Fruit fly (Drosophila melanogaster) whole organism, pupa: ENCODE measurements around the gene CG46394.

Source experiments
- CG10348 ChIP-seq: fragments of 200-800 bp; sonication (Bioruptor generic); IDR thresholded peaks from 2 replicates; pipeline ENCODE4 v1.3.6; 2022; ENCODE audit warnings: missing biosample characterization, missing genetic modification characterization
- CG12605 ChIP-seq: fragments of 200-800 bp; sonication (Bioruptor generic); IDR thresholded peaks from 2 replicates; pipeline ENCODE4 v1.3.6; 2022; ENCODE audit warnings: missing biosample characterization, missing genetic modification characterization
- CG13204 ChIP-seq: fragments of 200-800 bp; sonication (Bioruptor generic); optimal IDR thresholded peaks from 2 replicates; lab custom pipeline; 2018; ENCODE audit warnings: missing biosample characterization, mild to moderate bottlenecking, missing genetic modification characterization, moderate library complexity
- CG14655 ChIP-seq: fragments of 200-800 bp; sonication (Bioruptor generic); optimal IDR thresholded peaks from 3 replicates; lab custom pipeline; 2017; ENCODE audit warnings: mild to moderate bottlenecking, missing biosample characterization, missing genetic modification reagents, missing genetic modification characterization
- CG15710 ChIP-seq: fragments of 200-800 bp; sonication (Bioruptor generic); optimal IDR thresholded peaks from 2 replicates; lab custom pipeline; 2018; ENCODE audit warnings: missing biosample characterization, mild to moderate bottlenecking, missing genetic modification characterization, moderate library complexity
- CG17806 ChIP-seq: fragments of 200-800 bp; sonication (Bioruptor generic); optimal IDR thresholded peaks from 2 replicates; lab custom pipeline; 2018; ENCODE audit warnings: missing biosample characterization, mild to moderate bottlenecking, missing genetic modification characterization, moderate library complexity
- CG32121 ChIP-seq: fragments of 200-800 bp; sonication (Bioruptor generic); IDR thresholded peaks from 2 replicates; pipeline ENCODE4 v1.3.6; 2022; ENCODE audit warnings: missing biosample characterization, missing genetic modification characterization
- CG34367 ChIP-seq: fragments of 200-800 bp; sonication (Bioruptor generic); optimal IDR thresholded peaks from 2 replicates; lab custom pipeline; 2018; ENCODE audit warnings: missing biosample characterization, mild to moderate bottlenecking, missing genetic modification characterization
- CG4496 ChIP-seq: fragments of 200-800 bp; sonication (Bioruptor generic); IDR thresholded peaks from 3 replicates; pipeline ENCODE4 v1.3.6; 2022; ENCODE audit warnings: missing biosample characterization, missing genetic modification characterization
- CG8159 ChIP-seq: fragments of 200-800 bp; sonication (Bioruptor generic); optimal IDR thresholded peaks from 3 replicates; lab custom pipeline; 2018; ENCODE audit warnings: missing biosample characterization, mild to moderate bottlenecking, missing genetic modification characterization, moderate library complexity
- CG8301 ChIP-seq: fragments of 200-800 bp; sonication (Bioruptor generic); optimal IDR thresholded peaks from 2 replicates; lab custom pipeline; 2018; ENCODE audit warnings: missing biosample characterization, mild to moderate bottlenecking, missing genetic modification characterization
- CG9948 ChIP-seq: fragments of 200-800 bp; sonication (Bioruptor generic); optimal IDR thresholded peaks from 2 replicates; lab custom pipeline; 2018; ENCODE audit warnings: missing biosample characterization, mild to moderate bottlenecking, missing genetic modification characterization, moderate library complexity
- D1 ChIP-seq: fragments of 200-800 bp; sonication (Bioruptor generic); optimal IDR thresholded peaks from 2 replicates; lab custom pipeline; 2018; ENCODE audit warnings: missing biosample characterization, mild to moderate bottlenecking, missing genetic modification characterization, moderate library complexity
- EcR ChIP-seq: fragments of 200-800 bp; sonication (Bioruptor generic); optimal IDR thresholded peaks from 3 replicates; lab custom pipeline; 2019; ENCODE audit warnings: missing biosample characterization, missing genetic modification characterization, mild to moderate bottlenecking, moderate library complexity, missing genetic modification reagents
- Ets98B ChIP-seq: fragments of 200-800 bp; sonication (Bioruptor generic); IDR thresholded peaks from 2 replicates; pipeline ENCODE4 v1.3.6; 2022; ENCODE audit warnings: missing biosample characterization, missing genetic modification characterization
- Pif1A ChIP-seq: fragments of 200-800 bp; sonication (Bioruptor generic); optimal IDR thresholded peaks from 3 replicates; lab custom pipeline; 2016; ENCODE audit warnings: missing biosample characterization, missing genetic modification characterization
- Pif1B ChIP-seq: fragments of 200-800 bp; sonication (Bioruptor generic); optimal IDR thresholded peaks from 3 replicates; lab custom pipeline; 2016; ENCODE audit warnings: missing biosample characterization, missing genetic modification characterization
- Snoo ChIP-seq: fragments of 200-800 bp; sonication (Bioruptor generic); optimal IDR thresholded peaks from 3 replicates; lab custom pipeline; 2017; ENCODE audit warnings: missing biosample characterization, mild to moderate bottlenecking, missing genetic modification characterization, inconsistent platforms
- fd96Ca ChIP-seq: fragments of 200-800 bp; sonication (Bioruptor generic); IDR thresholded peaks from 3 replicates; pipeline ENCODE4 v1.3.6; 2022; ENCODE audit warnings: missing biosample characterization, missing genetic modification characterization
- gl ChIP-seq: fragments of 200-800 bp; sonication (Bioruptor generic); optimal IDR thresholded peaks from 2 replicates; lab custom pipeline; 2018; ENCODE audit warnings: missing biosample characterization, mild to moderate bottlenecking, missing genetic modification characterization
- rn ChIP-seq: fragments of 200-800 bp; sonication (Bioruptor generic); IDR thresholded peaks from 2 replicates; pipeline ENCODE4 v1.3.6; 2022; ENCODE audit warnings: missing biosample characterization, missing genetic modification characterization

Gene CG46394

dm6 chr3L:11599965-11600420, at the start of gene CG46394, which contains the start of gene CG14137:
CG46394 (plus strand) TSS chr3L:11600370.
CG14137 (minus strand) TSS chr3L:11600065.
- TF ChIP-seq Snoo, result no peak
- TF ChIP-seq CG13204 (GFP tag; lab: Kevin White, UChicago), result no peak
- TF ChIP-seq gl (tag; lab: Kevin White, UChicago), result no peak
- TF ChIP-seq CG9948, result no peak
- TF ChIP-seq CG15710 (tag; lab: Kevin White, UChicago), result no peak
- no peak for TF ChIP-seq EcR
- TF ChIP-seq CG17806 (tag; lab: Kevin White, UChicago), result no peak
- no peak for TF ChIP-seq Pif1B (GFP tag; lab: Kevin White, UChicago)
- TF ChIP-seq CG8159 (tag; lab: Kevin White, UChicago), result no peak
- TF ChIP-seq Ets98B (GFP tag; lab: Robert Waterston, UW), result no peak
- TF ChIP-seq CG34367 (tag; lab: Kevin White, UChicago), result no peak
- no peak for TF ChIP-seq CG8301
- TF ChIP-seq CG32121 (GFP tag; lab: Robert Waterston, UW), result no peak
- TF ChIP-seq Pif1A (GFP tag; lab: Kevin White, UChicago), result no peak
- TF ChIP-seq CG4496 (GFP tag; lab: Robert Waterston, UW), result no peak
- no peak for TF ChIP-seq CG12605 (GFP tag; lab: Robert Waterston, UW)
- no peak for TF ChIP-seq fd96Ca (GFP tag; lab: Robert Waterston, UW)

dm6 chr3L:11551949-11552348, 48.2 kb upstream of the CG46394 start:
- TF ChIP-seq CG4496 (GFP tag; lab: Robert Waterston, UW) (peak; percentile 65; the same call in 1 of the 3 replicates), Pif1A (GFP tag; lab: Kevin White, UChicago) (peak; percentile 55), CG14655 (peak; percentile 76), CG10348 (GFP tag; lab: Robert Waterston, UW) (no peak), CG32121 (GFP tag; lab: Robert Waterston, UW) (peak; percentile 60), gl (tag; lab: Kevin White, UChicago) (no peak), rn (peak; percentile 52; the same call in 1 of the 2 replicates), CG17806 (tag; lab: Kevin White, UChicago) (peak; percentile 55), Ets98B (GFP tag; lab: Robert Waterston, UW) (peak; percentile 52), CG15710 (tag; lab: Kevin White, UChicago) (peak; percentile 66), D1 (no peak), CG8301 (peak; percentile 58), EcR (no peak), CG13204 (GFP tag; lab: Kevin White, UChicago) (no peak), fd96Ca (GFP tag; lab: Robert Waterston, UW) (peak; percentile 11; the same call in 1 of the 3 replicates), Snoo (peak; percentile 24), CG9948 (peak; percentile 54), CG8159 (tag; lab: Kevin White, UChicago) (peak; percentile 75), CG34367 (tag; lab: Kevin White, UChicago) (peak; percentile 19), CG12605 (GFP tag; lab: Robert Waterston, UW) (no peak; the same call in 1 of the 2 replicates), Pif1B (GFP tag; lab: Kevin White, UChicago) (peak; percentile 29)
- TF ChIP-seq, all 21 proteins: peak for 15

- peak; percentile 79 for TF ChIP-seq CG32121 (GFP tag; lab: Robert Waterston, UW)
- TF ChIP-seq CG17806 (tag; lab: Kevin White, UChicago), result peak; percentile 45
- TF ChIP-seq CG15710 (tag; lab: Kevin White, UChicago), result peak; percentile 61
- TF ChIP-seq gl (tag; lab: Kevin White, UChicago), result peak; percentile 86
- peak; percentile 21 for TF ChIP-seq Pif1A (GFP tag; lab: Kevin White, UChicago)
- peak; percentile 32 for TF ChIP-seq CG8159 (tag; lab: Kevin White, UChicago)
- peak; percentile 69; the same call in 2 of the 3 replicates for TF ChIP-seq CG4496 (GFP tag; lab: Robert Waterston, UW)
- TF ChIP-seq D1, result no peak
- TF ChIP-seq CG34367 (tag; lab: Kevin White, UChicago), result peak; percentile 65
- TF ChIP-seq fd96Ca (GFP tag; lab: Robert Waterston, UW), result peak; percentile 79
- TF ChIP-seq CG9948, result peak; percentile 22
- TF ChIP-seq Ets98B (GFP tag; lab: Robert Waterston, UW), result peak; percentile 83
- peak; percentile 42 for TF ChIP-seq Snoo
- peak; percentile 57 for TF ChIP-seq Pif1B (GFP tag; lab: Kevin White, UChicago)
- peak; percentile 44 for TF ChIP-seq CG8301
- no peak for TF ChIP-seq CG10348 (GFP tag; lab: Robert Waterston, UW)
- no peak for TF ChIP-seq rn
- TF ChIP-seq EcR, result peak; percentile 81
- TF ChIP-seq CG12605 (GFP tag; lab: Robert Waterston, UW), result peak; percentile 95
- TF ChIP-seq CG13204 (GFP tag; lab: Kevin White, UChicago), result peak; percentile 94
- TF ChIP-seq CG14655, result peak; percentile 65
These were observed 47.0 kb upstream of the CG46394 start for dm6 chr3L:11552996-11553671.

DNA sequence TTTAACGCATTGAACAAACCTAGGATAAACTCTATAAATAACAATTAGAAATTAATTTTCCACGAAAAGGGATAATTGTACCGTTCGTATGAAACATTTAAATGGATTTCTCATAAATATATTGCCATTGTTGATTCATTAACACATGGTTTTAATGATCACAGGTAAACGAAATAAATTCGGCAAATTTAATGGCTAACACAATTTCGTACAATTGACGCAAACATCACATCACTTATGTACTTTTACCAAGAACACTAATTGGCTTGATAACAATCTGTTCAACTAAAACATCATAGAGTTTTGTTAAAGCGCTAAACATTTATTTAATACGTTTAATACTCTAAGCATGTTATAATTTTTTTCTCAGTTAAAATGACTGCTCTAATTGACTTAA, 46.5 kb upstream of the CG46394 start:
- TF ChIP-seq EcR, result no peak
- no peak for TF ChIP-seq Snoo
- TF ChIP-seq CG9948, result no peak
- TF ChIP-seq fd96Ca (GFP tag; lab: Robert Waterston, UW), result no peak
- TF ChIP-seq rn, result no peak
- TF ChIP-seq CG13204 (GFP tag; lab: Kevin White, UChicago), result no peak
- TF ChIP-seq CG4496 (GFP tag; lab: Robert Waterston, UW), result no peak
- TF ChIP-seq CG15710 (tag; lab: Kevin White, UChicago), result no peak
- TF ChIP-seq CG12605 (GFP tag; lab: Robert Waterston, UW), result no peak
- TF ChIP-seq CG8301, result no peak
- TF ChIP-seq D1, result no peak
- no peak for TF ChIP-seq Pif1A (GFP tag; lab: Kevin White, UChicago)
- TF ChIP-seq CG17806 (tag; lab: Kevin White, UChicago), result no peak
- no peak for TF ChIP-seq CG32121 (GFP tag; lab: Robert Waterston, UW)

- peak; percentile 71 for TF ChIP-seq CG15710 (tag; lab: Kevin White, UChicago)
- TF ChIP-seq CG8159 (tag; lab: Kevin White, UChicago), result peak; percentile 81
- TF ChIP-seq gl (tag; lab: Kevin White, UChicago), result peak; percentile 27
- TF ChIP-seq Pif1A (GFP tag; lab: Kevin White, UChicago), result peak; percentile 49
- peak; percentile 41 for TF ChIP-seq rn
- TF ChIP-seq CG13204 (GFP tag; lab: Kevin White, UChicago), result no peak
- peak; percentile 55 for TF ChIP-seq CG9948
- peak; percentile 68 for TF ChIP-seq CG8301
- TF ChIP-seq CG10348 (GFP tag; lab: Robert Waterston, UW), result no peak
- no peak for TF ChIP-seq D1
- peak; percentile 53; the same call in 1 of the 2 replicates for TF ChIP-seq Ets98B (GFP tag; lab: Robert Waterston, UW)
- TF ChIP-seq CG12605 (GFP tag; lab: Robert Waterston, UW), result peak; percentile 49
- no peak for TF ChIP-seq fd96Ca (GFP tag; lab: Robert Waterston, UW)
- peak; percentile 49 for TF ChIP-seq Snoo
- peak; percentile 54 for TF ChIP-seq CG34367 (tag; lab: Kevin White, UChicago)
- TF ChIP-seq EcR, result no peak
- peak; percentile 79 for TF ChIP-seq CG14655
- peak; percentile 73 for TF ChIP-seq CG17806 (tag; lab: Kevin White, UChicago)
- TF ChIP-seq CG4496 (GFP tag; lab: Robert Waterston, UW), result peak; percentile 61; the same call in 2 of the 3 replicates
- TF ChIP-seq Pif1B (GFP tag; lab: Kevin White, UChicago), result peak; percentile 56
- peak; percentile 56 for TF ChIP-seq CG32121 (GFP tag; lab: Robert Waterston, UW)
These were observed 45.8 kb upstream of the CG46394 start for dm6 chr3L:11554338-11554737.
